Fruit fly (Drosophila melanogaster): ENCODE measurements around the gene Pis.

The Pis gene

dm6 chrX:15697581-15698208 lies 5.9 kb downstream of the Pis start (continued):
- TF ChIP-seq Smox (GFP tag; optimal IDR thresholded peaks at IDR 0.05) = peak; percentile 75
- peak; percentile 79 for TF ChIP-seq pdm3 (GFP tag; optimal IDR thresholded peaks at IDR 0.05)
- peak; percentile 74 for TF ChIP-seq CG8119 (GFP tag; IDR thresholded peaks at IDR 0.05)
- peak; percentile 81 for TF ChIP-seq CG6276 (GFP tag; optimal IDR thresholded peaks at IDR 0.05)
- peak; percentile 89 for TF ChIP-seq fkh (GFP tag; optimal IDR thresholded peaks at IDR 0.05)
- peak; percentile 53 to 57 for TF ChIP-seq salr (GFP tag; optimal IDR thresholded peaks at IDR 0.05)
- TF ChIP-seq acj6 (GFP tag; optimal IDR thresholded peaks at IDR 0.05) = peak; percentile 84
- TF ChIP-seq dac (GFP tag; optimal IDR thresholded peaks at IDR 0.05) = peak; percentile 76
- TF ChIP-seq CG7368 (GFP tag; optimal IDR thresholded peaks at IDR 0.05) = peak; percentile 76
- TF ChIP-seq CG32006 (GFP tag; optimal IDR thresholded peaks at IDR 0.05) = peak; percentile 86
- TF ChIP-seq CG11294 (GFP tag; IDR thresholded peaks at IDR 0.05) = peak; percentile 88
- TF ChIP-seq CG11762 (GFP tag; optimal IDR thresholded peaks at IDR 0.05; ENCODE audit: insufficient read depth) = peak; percentile 84
- peak; percentile 86 for TF ChIP-seq Ets96B (tag; optimal IDR thresholded peaks at IDR 0.05)
- TF ChIP-seq spab (GFP tag; optimal IDR thresholded peaks at IDR 0.05) = peak; percentile 78
- peak; percentile 82 for TF ChIP-seq esn (GFP tag; optimal IDR thresholded peaks at IDR 0.05)

DNA sequence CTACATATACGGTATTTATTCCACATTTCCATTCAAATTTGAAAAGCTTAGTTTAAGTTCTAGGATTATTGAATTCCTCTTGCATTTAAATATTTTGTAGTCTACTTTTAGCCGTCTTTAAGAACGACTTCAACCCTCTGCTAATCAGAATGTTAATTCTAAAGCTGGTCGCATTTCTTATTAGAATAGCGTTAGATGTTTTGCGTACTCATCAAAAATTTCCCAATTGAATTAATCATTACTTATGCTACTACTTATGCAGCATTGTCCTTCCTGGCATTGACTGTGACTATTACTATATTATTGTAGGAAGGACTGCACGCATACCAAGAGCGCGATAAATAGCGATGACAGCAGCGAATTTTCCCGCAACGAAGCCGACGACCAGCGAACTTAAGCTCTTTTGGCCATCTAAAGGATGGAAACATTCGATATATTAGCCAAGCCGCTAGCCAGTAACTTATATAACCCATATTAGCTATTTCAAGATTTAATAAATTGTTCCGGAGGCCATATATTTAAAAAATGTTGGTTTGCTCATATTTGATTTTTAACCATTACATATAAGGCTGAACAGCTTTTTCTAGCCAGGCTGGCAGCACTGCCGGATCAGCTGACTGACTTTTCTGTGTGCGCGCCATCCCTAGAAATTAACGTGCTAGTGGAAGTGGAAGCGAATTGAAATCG lies 6.6 kb downstream of the Pis start, which contains the start of gene CG8128:
CG8128 (plus strand) TSS at position 641 of the 687 bp plus-strand sequence.
- TF ChIP-seq Blimp-1 (GFP tag; optimal IDR thresholded peaks at IDR 0.05) (no peak), Hr39 (GFP tag; optimal IDR thresholded peaks at IDR 0.05) (peak; percentile 19), pdm3 (GFP tag; optimal IDR thresholded peaks at IDR 0.05) (peak; percentile 28), fkh (GFP tag; optimal IDR thresholded peaks at IDR 0.05) (no peak), Gug (GFP tag; IDR thresholded peaks at IDR 0.05) (no peak), eg (GFP tag; IDR thresholded peaks at IDR 0.05) (no peak), CG11294 (GFP tag; IDR thresholded peaks at IDR 0.05) (no peak), Sox102F (GFP tag; optimal IDR thresholded peaks at IDR 0.05) (no peak), ss (GFP tag; optimal IDR thresholded peaks at IDR 0.05) (no peak), CG11762 (GFP tag; optimal IDR thresholded peaks at IDR 0.05; ENCODE audit: insufficient read depth) (no peak), Eip78C (GFP tag) (no peak), CG31627 (GFP tag; optimal IDR thresholded peaks at IDR 0.05) (peak; percentile 6), vri (GFP tag; optimal IDR thresholded peaks at IDR 0.05) (no peak), CG1621 (tag; optimal IDR thresholded peaks at IDR 0.05) (no peak), CG15336 (GFP tag; IDR thresholded peaks at IDR 0.05) (no peak), CG10631 (GFP tag; optimal IDR thresholded peaks at IDR 0.05) (no peak), CG3919 (GFP tag; optimal IDR thresholded peaks at IDR 0.05) (no peak), CG9139 (GFP tag; optimal IDR thresholded peaks at IDR 0.05) (no peak), Met (GFP tag; optimal IDR thresholded peaks at IDR 0.05) (peak; percentile 13), CG6854 (GFP tag; optimal IDR thresholded peaks at IDR 0.05) (no peak), CG8319 (GFP tag; optimal IDR thresholded peaks at IDR 0.05) (no peak), CG11902 (GFP tag; optimal IDR thresholded peaks at IDR 0.05) (no peak), svp (GFP tag) (peak; percentile 58), Hr4 (GFP tag; optimal IDR thresholded peaks at IDR 0.05) (no peak), topi (GFP tag; optimal IDR thresholded peaks at IDR 0.05) (no peak), CG6163 (GFP tag; IDR thresholded peaks at IDR 0.05) (no peak), CG6792 (GFP tag; optimal IDR thresholded peaks at IDR 0.05) (no peak), cyc (GFP tag; optimal IDR thresholded peaks at IDR 0.05) (no peak), Ets21C (GFP tag; optimal IDR thresholded peaks at IDR 0.05) (no peak), esn (GFP tag; optimal IDR thresholded peaks at IDR 0.05) (peak; percentile 6), lz (GFP tag; optimal IDR thresholded peaks at IDR 0.05) (peak; percentile 8), CG10669 (GFP tag; optimal IDR thresholded peaks at IDR 0.05) (no peak), CG8632 (GFP tag; optimal IDR thresholded peaks at IDR 0.05) (no peak), Eip75B (GFP tag; optimal IDR thresholded peaks at IDR 0.05) (no peak), Smox (GFP tag; optimal IDR thresholded peaks at IDR 0.05) (no peak), salr (GFP tag; optimal IDR thresholded peaks at IDR 0.05) (no peak), achi (GFP tag; optimal IDR thresholded peaks at IDR 0.05) (no peak), fd85E (GFP tag; optimal IDR thresholded peaks at IDR 0.05) (no peak), Hr38 (GFP tag; optimal IDR thresholded peaks at IDR 0.05) (no peak)
